Worm (Caenorhabditis elegans) whole organism, young adult: ENCODE results near the gene srpa-72.

ENCODE experiments used
- B0035.1 ChIP-seq: sonication (generic microtip); optimal IDR thresholded peaks from 2 replicates; lab custom pipeline; 2016; ENCODE audit warnings: missing genetic modification characterization, mild to moderate bottlenecking, missing compliant biosample characterization, missing genotype, missing genetic modification reagents
- B0336.3 ChIP-seq: fragments of 200-800 bp; sonication (Bioruptor generic); IDR thresholded peaks from 2 replicates; pipeline ENCODE4 v1.3.6; 2022; ENCODE audit warnings: missing genetic modification characterization, missing compliant biosample characterization
- F49E8.2 ChIP-seq: sonication (generic microtip); optimal IDR thresholded peaks from 3 replicates; lab custom pipeline; 2017; ENCODE audit warnings: missing genetic modification characterization, mild to moderate bottlenecking, missing compliant biosample characterization, antibody characterized with exemption, moderate library complexity; ENCODE audit not compliant: insufficient read depth
- Y79H2A.3 ChIP-seq: fragments of 200-800 bp; sonication (Bioruptor generic); conservative IDR thresholded peaks from 2 replicates; pipeline ENCODE4 v1.3.6; 2022; ENCODE audit warnings: missing genetic modification reagents, missing genetic modification characterization, missing compliant biosample characterization
- akir-1 ChIP-seq: fragments of 200-800 bp; sonication (Bioruptor generic); optimal IDR thresholded peaks from 2 replicates; lab custom pipeline; 2018; ENCODE audit warnings: mild to moderate bottlenecking, missing genetic modification characterization, moderate library complexity, missing compliant biosample characterization
- aptf-2 ChIP-seq: fragments of 200-800 bp; sonication (Bioruptor generic); conservative IDR thresholded peaks from 2 replicates; pipeline ENCODE4 v1.3.6; 2022; ENCODE audit warnings: missing genetic modification reagents, missing genetic modification characterization, missing compliant biosample characterization
- attf-5 ChIP-seq: fragments of 200-800 bp; sonication (Bioruptor generic); optimal IDR thresholded peaks from 2 replicates; lab custom pipeline; 2018; ENCODE audit warnings: mild to moderate bottlenecking, missing genetic modification characterization, missing compliant biosample characterization
- bed-1 ChIP-seq: fragments of 200-800 bp; sonication (Bioruptor generic); IDR thresholded peaks from 2 replicates; pipeline ENCODE4 v1.3.6; 2022; ENCODE audit warnings: missing genetic modification reagents, missing genetic modification characterization, missing compliant biosample characterization
- cebp-1 ChIP-seq, 2 experiments: fragments of 200-800 bp in 1 of 2; sonication (Bioruptor generic) in 1 of 2; sonication (generic microtip) in 1 of 2; IDR thresholded peaks in 1 of 2; optimal IDR thresholded peaks in 1 of 2; 2 replicates each; pipeline versions ENCODE4 v1.3.6 to Lab custom; 2017 to 2022; ENCODE audit warnings: missing compliant biosample characterization in 2 of 2, missing genetic modification characterization in 2 of 2, mild to moderate bottlenecking in 1 of 2, missing genetic modification reagents in 1 of 2, moderate library complexity in 1 of 2
- ceh-40 ChIP-seq: fragments of 200-800 bp; sonication (Bioruptor generic); IDR thresholded peaks from 2 replicates; pipeline ENCODE4 v1.3.6; 2022; ENCODE audit warnings: missing genetic modification characterization, missing compliant biosample characterization
- chd-7 ChIP-seq: sonication (generic microtip); optimal IDR thresholded peaks from 2 replicates; lab custom pipeline; 2016; ENCODE audit warnings: mild to moderate bottlenecking, missing genetic modification characterization, moderate library complexity, missing compliant biosample characterization
- egrh-3 ChIP-seq: fragments of 200-800 bp; sonication (Bioruptor generic); IDR thresholded peaks from 2 replicates; pipeline ENCODE4 v1.3.6; 2022; ENCODE audit warnings: missing genetic modification reagents, missing genetic modification characterization, missing compliant biosample characterization
- ekl-4 ChIP-seq: fragments of 200-800 bp; sonication (Bioruptor generic); IDR thresholded peaks from 2 replicates; pipeline ENCODE4 v1.3.6; 2022; ENCODE audit warnings: missing genetic modification reagents, missing genetic modification characterization, missing compliant biosample characterization
- fkh-3 ChIP-seq: sonication (generic microtip); optimal IDR thresholded peaks from 2 replicates; lab custom pipeline; 2016; ENCODE audit warnings: mild to moderate bottlenecking, missing genetic modification characterization, missing compliant biosample characterization
- him-1 ChIP-seq: sonication (generic microtip); optimal IDR thresholded peaks from 2 replicates; lab custom pipeline; 2016; ENCODE audit warnings: missing genotype, missing genetic modification reagents, missing genetic modification characterization, missing compliant biosample characterization
- hmg-1.2 ChIP-seq: fragments of 200-800 bp; sonication (Bioruptor generic); IDR thresholded peaks from 2 replicates; pipeline ENCODE4 v1.3.6; 2022; ENCODE audit warnings: missing genetic modification reagents, missing genetic modification characterization, missing compliant biosample characterization
- lag-1 ChIP-seq: fragments of 200-800 bp; sonication (Bioruptor generic); IDR thresholded peaks from 2 replicates; pipeline ENCODE4 v1.3.6; 2022; ENCODE audit warnings: missing genetic modification reagents, missing genetic modification characterization, missing compliant biosample characterization
- let-526 ChIP-seq: fragments of 200-800 bp; sonication (Bioruptor generic); IDR thresholded peaks from 2 replicates; pipeline ENCODE4 v1.3.6; 2022; ENCODE audit warnings: missing genetic modification reagents, missing genetic modification characterization, missing compliant biosample characterization
- lin-26 ChIP-seq: fragments of 200-800 bp; sonication (Bioruptor generic); IDR thresholded peaks from 2 replicates; pipeline ENCODE4 v1.3.6; 2022; ENCODE audit warnings: missing genetic modification reagents, missing genetic modification characterization, missing compliant biosample characterization
- lin-35 ChIP-seq, 3 experiments: fragments of 150-350 bp in 2 of 3; sonication (generic microtip) in 1 of 3; optimal IDR thresholded peaks; 2 replicates each; lab custom pipeline; 2014 to 2018; ENCODE audit warnings: missing biosample characterization in 3 of 3, missing genetic modification characterization in 3 of 3, missing genetic modification reagents in 3 of 3
- lir-1 ChIP-seq: fragments of 200-800 bp; sonication (Bioruptor generic); conservative IDR thresholded peaks from 2 replicates; pipeline ENCODE4 v1.3.6; 2022; ENCODE audit warnings: missing genetic modification reagents, missing genetic modification characterization, missing compliant biosample characterization
- madf-3 ChIP-seq: fragments of 200-800 bp; sonication (Bioruptor generic); IDR thresholded peaks from 2 replicates; pipeline ENCODE4 v1.3.6; 2022; ENCODE audit warnings: missing genetic modification reagents, missing genetic modification characterization, missing compliant biosample characterization
- mcd-1 ChIP-seq: fragments of 200-800 bp; sonication (Bioruptor generic); IDR thresholded peaks from 2 replicates; pipeline ENCODE4 v1.3.6; 2022; ENCODE audit warnings: missing genetic modification reagents, missing genetic modification characterization, missing compliant biosample characterization
- mes-4 ChIP-seq: sonication (generic microtip); optimal IDR thresholded peaks from 2 replicates; lab custom pipeline; 2016; ENCODE audit warnings: missing genotype, missing genetic modification characterization, missing compliant biosample characterization
- nhr-120 ChIP-seq: fragments of 200-800 bp; sonication (Bioruptor generic); IDR thresholded peaks from 2 replicates; pipeline ENCODE4 v1.3.6; 2022; ENCODE audit warnings: missing genetic modification characterization, missing compliant biosample characterization
- nhr-80 ChIP-seq: sonication (generic microtip); optimal IDR thresholded peaks from 2 replicates; lab custom pipeline; 2016; ENCODE audit warnings: missing genetic modification characterization, missing compliant biosample characterization
- pha-4 ChIP-seq: fragments of 150-350 bp; sonication (generic microtip); optimal IDR thresholded peaks from 2 replicates; lab custom pipeline; 2014; ENCODE audit warnings: missing biosample characterization, missing genetic modification reagents, missing genetic modification characterization
- repo-1 ChIP-seq: sonication (generic microtip); optimal IDR thresholded peaks from 2 replicates; lab custom pipeline; 2017; ENCODE audit warnings: mild to moderate bottlenecking, missing genetic modification characterization, missing compliant biosample characterization
- zfh-2 ChIP-seq: fragments of 200-800 bp; sonication (Bioruptor generic); conservative IDR thresholded peaks from 2 replicates; pipeline ENCODE4 v1.3.6; 2022; ENCODE audit warnings: missing genetic modification reagents, missing genetic modification characterization, missing compliant biosample characterization
- zim-3 ChIP-seq: sonication (generic microtip); optimal IDR thresholded peaks from 2 replicates; lab custom pipeline; 2017; ENCODE audit warnings: mild to moderate bottlenecking, missing genetic modification characterization, moderate library complexity, missing compliant biosample characterization
- ztf-18 ChIP-seq: sonication (generic microtip); optimal IDR thresholded peaks from 2 replicates; lab custom pipeline; 2016; ENCODE audit warnings: missing genotype, mild to moderate bottlenecking, missing genetic modification characterization, missing compliant biosample characterization

The srpa-72 gene

DNA sequence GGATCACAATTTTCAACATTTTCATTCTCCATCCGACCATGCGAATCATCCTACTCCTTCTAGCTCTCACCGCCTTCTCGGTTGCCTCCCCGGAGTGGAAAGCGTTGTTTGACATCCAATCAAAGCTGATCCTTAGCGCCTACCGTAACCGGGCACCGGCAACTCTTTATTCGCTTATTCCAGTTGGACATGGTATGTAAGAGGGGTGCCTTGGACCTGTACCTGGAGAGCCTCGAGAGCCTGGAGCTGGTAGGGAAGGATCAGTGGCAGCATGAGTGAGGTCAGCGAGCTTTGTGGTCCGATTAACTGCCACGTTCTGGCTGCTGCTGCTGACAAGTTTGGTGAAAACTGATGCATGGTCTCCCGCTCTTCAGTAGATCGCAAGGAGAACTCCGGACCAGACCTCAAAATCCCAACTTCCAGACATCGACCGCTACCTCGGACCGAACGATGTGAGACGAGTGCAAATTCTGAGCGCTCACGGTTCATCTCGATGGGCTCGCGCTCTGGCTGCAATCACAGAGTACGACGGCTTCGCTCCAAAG, 40.6 kb downstream of the srpa-72 start, which contains the start of gene K12H6.8:
TSS of gene K12H6.8 (plus strand) at position 38 of the 545 bp plus-strand sequence.
- TF ChIP-seq B0336.3 (GFP tag; lab: Robert Waterston, UW) (0 out of 2 replicates have a peak, but pooled peaks have one; percentile 27), lin-35 (GFP tag; optimal IDR thresholded peaks at IDR 0.05; lab: Kevin White, UChicago) (no peak), mcd-1 (GFP tag; lab: Robert Waterston, UW) (0 out of 2 replicates have a peak, but pooled peaks have one; percentile 40), zfh-2 (peak; percentile 69), zim-3 (tag; lab: Kevin White, UChicago) (no peak), B0035.1 (tag; lab: Kevin White, UChicago) (no peak), ceh-40 (GFP tag; lab: Robert Waterston, UW) (no peak), repo-1 (tag; lab: Kevin White, UChicago) (peak; percentile 17), egrh-3 (GFP tag; lab: Robert Waterston, UW) (0 out of 2 replicates have a peak, but pooled peaks have one; percentile 37), chd-7 (no peak), mes-4 (tag; lab: Kevin White, UChicago) (no peak), hmg-1.2 (GFP tag; lab: Robert Waterston, UW) (no peak)

DNA sequence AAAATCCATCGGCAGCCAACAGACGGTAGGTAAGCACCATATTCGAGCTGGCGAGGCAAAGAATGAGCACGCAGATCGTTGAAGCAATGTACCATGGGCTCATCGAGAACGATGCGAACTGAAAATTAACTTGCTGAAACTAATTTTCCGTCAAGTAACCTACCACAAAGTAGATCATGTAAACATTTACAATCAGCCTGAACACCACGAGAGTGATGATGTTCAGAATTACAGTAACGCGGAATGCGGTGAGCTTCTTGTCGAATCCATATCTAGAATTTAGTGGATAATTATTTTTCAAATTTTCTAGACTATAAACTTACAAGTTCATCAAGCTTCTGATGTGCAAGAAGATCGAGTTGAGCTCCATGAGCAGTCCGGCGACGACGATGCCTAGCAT, 42.2 kb downstream of the srpa-72 start:
- TF ChIP-seq lin-26 (GFP tag; lab: Robert Waterston, UW) (no peak), fkh-3 (tag; lab: Kevin White, UChicago) (no peak), bed-1 (GFP tag; lab: Robert Waterston, UW) (no peak), him-1 (no peak), F49E8.2 (tag; lab: Kevin White, UChicago) (no peak), lir-1 (GFP tag; lab: Robert Waterston, UW) (no peak), Y79H2A.3 (GFP tag; lab: Robert Waterston, UW) (no peak), lag-1 (GFP tag; lab: Robert Waterston, UW) (no peak), akir-1 (GFP tag; lab: Kevin White, UChicago) (no peak), ztf-18 (tag; lab: Kevin White, UChicago) (no peak), let-526 (no peak), madf-3 (GFP tag; lab: Robert Waterston, UW) (no peak), ekl-4 (GFP tag; lab: Robert Waterston, UW) (no peak), nhr-120 (GFP tag; lab: Robert Waterston, UW) (no peak)

DNA sequence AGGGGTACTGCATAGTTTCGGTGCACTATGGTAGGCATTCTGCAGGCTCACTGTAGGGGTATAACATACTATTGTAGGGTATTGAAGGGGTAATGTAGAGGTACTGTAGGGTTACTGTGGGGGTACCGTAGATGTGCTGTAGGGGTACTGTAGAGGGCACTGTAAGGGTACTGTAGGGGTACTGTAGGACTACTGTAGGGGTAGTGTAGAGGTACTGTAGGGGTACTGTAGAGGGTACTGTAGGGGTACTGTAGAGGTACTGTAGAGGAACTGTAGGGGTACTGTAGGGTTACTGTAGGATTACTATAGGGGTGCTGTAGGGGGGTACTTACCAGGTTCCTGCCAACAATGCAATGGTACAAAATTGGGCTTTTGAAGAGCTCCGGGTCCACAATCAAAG, 42.9 kb downstream of the srpa-72 start:
- TF ChIP-seq aptf-2 (GFP tag; lab: Robert Waterston, UW) = 0 out of 2 replicates have a peak, but pooled peaks have one; percentile 14
- TF ChIP-seq nhr-80 (tag; lab: Kevin White, UChicago) = no peak

DNA sequence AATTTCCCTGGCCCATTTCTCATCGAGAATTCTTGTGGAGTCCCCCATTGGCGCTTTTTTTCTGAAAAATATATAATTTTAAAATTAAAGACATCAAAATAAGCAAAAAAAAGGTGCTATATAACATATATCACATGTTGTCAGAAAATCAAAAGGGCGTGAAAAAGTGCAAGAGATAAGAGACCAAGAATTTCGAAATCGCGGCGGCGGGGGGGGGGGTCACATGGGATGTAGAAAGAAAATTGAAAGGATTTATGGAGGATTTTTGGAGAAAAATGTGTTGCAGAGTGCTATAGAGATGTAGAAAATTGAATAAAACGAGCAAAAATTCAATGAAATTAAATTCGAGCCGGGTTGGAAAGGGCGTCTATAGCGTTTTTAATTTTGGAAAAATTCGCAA, 43.9 kb downstream of the srpa-72 start, which contains the start of gene K12H6.6:
TSS of gene K12H6.6 (minus strand) at position 61 of the 400 bp plus-strand sequence.
- TF ChIP-seq pha-4 (tag; lab: Kevin White, UChicago) (no peak), attf-5 (GFP tag; lab: Kevin White, UChicago) (peak; percentile 31), nhr-80 (tag; lab: Kevin White, UChicago) (peak; percentile 1), cebp-1 (GFP tag; IDR thresholded peaks at IDR 0.05; lab: Robert Waterston, UW) (peak; percentile 84), cebp-1 (tag; optimal IDR thresholded peaks at IDR 0.05; lab: Kevin White, UChicago) (peak; percentile 93), egrh-3 (GFP tag; lab: Robert Waterston, UW) (peak; percentile 40; the same call in 1 of the 2 replicates)
- TF ChIP-seq, all 124 proteins: peak for 4
